Fruit fly (Drosophila melanogaster): ENCODE data around the gene Pgant7.

DNA sequence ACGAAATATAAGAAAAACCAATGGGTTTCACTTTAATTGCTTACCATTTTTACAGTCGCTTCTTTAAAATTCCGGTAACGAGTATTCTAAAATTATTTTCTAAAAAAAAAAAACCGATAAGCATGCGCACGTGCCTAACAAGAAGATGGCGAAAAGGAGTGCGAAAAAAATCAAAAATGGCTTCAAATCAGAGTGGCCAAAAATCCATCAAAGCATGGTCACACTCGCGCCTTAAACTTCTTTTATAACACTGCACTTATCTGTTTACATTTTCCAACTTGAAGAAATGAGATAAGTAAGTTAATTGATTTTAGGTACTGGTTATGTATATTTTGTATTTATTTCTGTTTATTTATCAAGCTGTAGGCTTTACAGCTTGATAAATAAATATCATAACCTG, 39.5 kb downstream of the Pgant7 start, which contains the start of gene CG43843:
- TF ChIP-seq CG4496 (GFP tag; IDR thresholded peaks at IDR 0.05) (no peak), fd96Ca (GFP tag; IDR thresholded peaks at IDR 0.05) (no peak), CG12605 (GFP tag; IDR thresholded peaks at IDR 0.05) (no peak), rn (GFP tag; IDR thresholded peaks at IDR 0.05) (no peak), Pif1A (GFP tag; optimal IDR thresholded peaks at IDR 0.05) (no peak), EcR (GFP tag; optimal IDR thresholded peaks at IDR 0.05) (no peak), Ets98B (GFP tag; IDR thresholded peaks at IDR 0.05) (no peak), gl (tag; optimal IDR thresholded peaks at IDR 0.05) (no peak), CG8159 (tag; optimal IDR thresholded peaks at IDR 0.05) (no peak), CG32121 (GFP tag; IDR thresholded peaks at IDR 0.05) (no peak), CG10348 (GFP tag; IDR thresholded peaks at IDR 0.05) (no peak), CG8301 (tag; optimal IDR thresholded peaks at IDR 0.05) (no peak)
